Fruit fly (Drosophila melanogaster): ENCODE measurements around the gene beta-Spec.
A peak's percentile ranks its signal among the peaks of the same experiment; 100 is the strongest.

beta-Spec gene

dm6 chrX:17697703-17698145 is 40.6 kb downstream of the beta-Spec start (continued):
- TF ChIP-seq Elba2 (GFP tag; optimal IDR thresholded peaks at IDR 0.05): peak; percentile 59
- TF ChIP-seq chinmo (GFP tag; IDR thresholded peaks at IDR 0.05; ENCODE audit: partially characterized antibody): no peak
- no peak for TF ChIP-seq Poxn (GFP tag; IDR thresholded peaks at IDR 0.05)
- TF ChIP-seq Mrtf (GFP tag; IDR thresholded peaks at IDR 0.05): no peak
- no peak for TF ChIP-seq Dref (GFP tag; IDR thresholded peaks at IDR 0.05)
- TF ChIP-seq fd96Cb (tag; optimal IDR thresholded peaks at IDR 0.05): no peak
- TF ChIP-seq eve (GFP tag; optimal IDR thresholded peaks at IDR 0.05): no peak
- no peak for TF ChIP-seq CG4730 (GFP tag; IDR thresholded peaks at IDR 0.05)

dm6 chrX:17698436-17698835 is 41.3 kb downstream of the beta-Spec start, which contains the start of gene chas:
TSS of gene chas (minus strand) at chrX:17698730.
- TF ChIP-seq chinmo (GFP tag; IDR thresholded peaks at IDR 0.05; ENCODE audit: partially characterized antibody) (peak; percentile 78; the same call in 3 of the 4 replicates), NFAT (GFP tag; IDR thresholded peaks at IDR 0.05) (peak; percentile 87), Lim3 (GFP tag; IDR thresholded peaks at IDR 0.05) (no peak), Adf1 (GFP tag; IDR thresholded peaks at IDR 0.05) (peak; percentile 64; the same call in 1 of the 2 replicates), Deaf1 (tag; optimal IDR thresholded peaks at IDR 0.05) (peak; percentile 65), CG13287 (GFP tag; IDR thresholded peaks at IDR 0.05; ENCODE audit: partially characterized antibody) (peak; percentile 7; the same call in 1 of the 2 replicates), CG12769 (tag; optimal IDR thresholded peaks at IDR 0.05) (peak; percentile 32), ken (GFP tag; IDR thresholded peaks at IDR 0.05) (0 out of 3 replicates have a peak, but pooled peaks have one; percentile 4), CG34224 (GFP tag; IDR thresholded peaks at IDR 0.05; ENCODE audit: partially characterized antibody) (peak; percentile 47; the same call in 1 of the 3 replicates), Trl (optimal IDR thresholded peaks at IDR 0.05) (peak in 1 of 2 experiments; percentile 39), Trl (GFP tag; optimal IDR thresholded peaks at IDR 0.05) (no peak), crol (GFP tag; IDR thresholded peaks at IDR 0.05) (peak; percentile 82), tin (GFP tag; optimal IDR thresholded peaks at IDR 0.05) (no peak), rib (GFP tag; IDR thresholded peaks at IDR 0.05) (peak; percentile 73), CG1529 (GFP tag; optimal IDR thresholded peaks at IDR 0.05) (no peak)

dm6 chrX:17698864-17699504 is 41.8 kb downstream of the beta-Spec start:
- TF ChIP-seq CG3995 (GFP tag; optimal IDR thresholded peaks at IDR 0.05) (peak; percentile 35), sd (tag; optimal IDR thresholded peaks at IDR 0.05) (peak; percentile 99), bowl (GFP tag; IDR thresholded peaks at IDR 0.05) (peak; percentile 55; the same call in 1 of the 2 replicates), CG13424 (tag; optimal IDR thresholded peaks at IDR 0.05) (peak; percentile 93), CG7839 (tag; optimal IDR thresholded peaks at IDR 0.05) (peak; percentile 93), ci (GFP tag; IDR thresholded peaks at IDR 0.05) (0 out of 3 replicates have a peak, but pooled peaks have one; percentile 44), sisA (GFP tag; IDR thresholded peaks at IDR 0.05) (peak; percentile 73), Sry-δ (GFP tag; optimal IDR thresholded peaks at IDR 0.05) (peak; percentile 47), pros (GFP tag; optimal IDR thresholded peaks at IDR 0.05) (peak; percentile 54), pb (GFP tag; optimal IDR thresholded peaks at IDR 0.05) (peak; percentile 72), CG31441 (GFP tag; IDR thresholded peaks at IDR 0.05) (peak; percentile 86), chm (GFP tag; IDR thresholded peaks at IDR 0.05) (no peak), toy (GFP tag; IDR thresholded peaks at IDR 0.05) (no peak), Fer3 (tag; optimal IDR thresholded peaks at IDR 0.05) (peak; percentile 79), CG43689 (GFP tag; IDR thresholded peaks at IDR 0.05) (0 out of 2 replicates have a peak, but pooled peaks have one; percentile 30), CG7745 (tag; optimal IDR thresholded peaks at IDR 0.05) (no peak), Meics (GFP tag; optimal IDR thresholded peaks at IDR 0.05) (peak; percentile 92), CG34376 (GFP tag; optimal IDR thresholded peaks at IDR 0.05) (peak; percentile 90), Dip3 (GFP tag; optimal IDR thresholded peaks at IDR 0.05) (peak; percentile 84), CG7556 (GFP tag; optimal IDR thresholded peaks at IDR 0.05) (peak; percentile 96), CG1603 (tag; optimal IDR thresholded peaks at IDR 0.05) (peak; percentile 38), CG13296 (GFP tag; optimal IDR thresholded peaks at IDR 0.05) (peak; percentile 93), Kr (GFP tag; optimal IDR thresholded peaks at IDR 0.05) (no peak), CG1529 (GFP tag; optimal IDR thresholded peaks at IDR 0.05) (peak; percentile 78), Side (GFP tag; optimal IDR thresholded peaks at IDR 0.05) (peak; percentile 75), cato (GFP tag; optimal IDR thresholded peaks at IDR 0.05; ENCODE audit: borderline replicate concordance) (peak; percentile 61)
